Fruit fly (Drosophila melanogaster): ENCODE measurements around the gene CG6154.

CG6154 gene

dm6 chr3R:26230016-26230415 is 32.4 kb upstream of the CG6154 start, which contains the start of gene CG12290 (continued):
- TF ChIP-seq hth (optimal IDR thresholded peaks at IDR 0.05) (no peak), NK7.1 (GFP tag; optimal IDR thresholded peaks at IDR 0.05) (no peak), CG11696 (GFP tag; IDR thresholded peaks at IDR 0.05) (peak; percentile 36; the same call in 1 of the 2 replicates), CG2678 (tag; optimal IDR thresholded peaks at IDR 0.05) (peak; percentile 26), H2.0 (GFP tag; IDR thresholded peaks at IDR 0.05) (no peak), CG17186 (GFP tag; optimal IDR thresholded peaks at IDR 0.05) (no peak), Kr (GFP tag; optimal IDR thresholded peaks at IDR 0.05) (no peak), CG10979 (tag; optimal IDR thresholded peaks at IDR 0.05) (no peak), Hand (GFP tag; optimal IDR thresholded peaks at IDR 0.05) (no peak), pzg (GFP tag; optimal IDR thresholded peaks at IDR 0.05) (no peak), CG31388 (GFP tag; optimal IDR thresholded peaks at IDR 0.05) (no peak), CG18011 (GFP tag; optimal IDR thresholded peaks at IDR 0.05) (no peak), Aef1 (GFP tag; IDR thresholded peaks at IDR 0.05) (no peak), bab2 (GFP tag; optimal IDR thresholded peaks at IDR 0.05) (no peak), CG13894 (tag; optimal IDR thresholded peaks at IDR 0.05) (no peak), MBD-R2 (GFP tag; IDR thresholded peaks at IDR 0.05) (no peak; the same call in 1 of the 2 replicates), CG34376 (GFP tag; optimal IDR thresholded peaks at IDR 0.05) (peak; percentile 6), ATbp (GFP tag; optimal IDR thresholded peaks at IDR 0.05) (peak; percentile 12), CG7786 (GFP tag; optimal IDR thresholded peaks at IDR 0.05) (peak; percentile 3), ranshi (GFP tag; IDR thresholded peaks at IDR 0.05) (peak; percentile 16; the same call in 1 of the 2 replicates), fu2 (GFP tag; optimal IDR thresholded peaks at IDR 0.05) (no peak), odd (GFP tag; optimal IDR thresholded peaks at IDR 0.05) (peak; percentile 13), CG9215 (GFP tag; IDR thresholded peaks at IDR 0.05) (no peak), Myb (GFP tag; optimal IDR thresholded peaks at IDR 0.05) (no peak), CG17829 (tag; optimal IDR thresholded peaks at IDR 0.05) (peak; percentile 10), CG17612 (GFP tag; IDR thresholded peaks at IDR 0.05) (no peak), CG4617 (GFP tag; optimal IDR thresholded peaks at IDR 0.05; ENCODE audit: borderline replicate concordance) (no peak), mld (GFP tag; IDR thresholded peaks at IDR 0.05; ENCODE audit: partially characterized antibody) (0 out of 3 replicates have a peak, but pooled peaks have one; percentile 55), CG16813 (GFP tag; IDR thresholded peaks at IDR 0.05; ENCODE audit: partially characterized antibody) (no peak), CG17328 (GFP tag; IDR thresholded peaks at IDR 0.05) (peak; percentile 17; the same call in 1 of the 2 replicates), CG9437 (GFP tag; optimal IDR thresholded peaks at IDR 0.05) (no peak), CG6254 (GFP tag; optimal IDR thresholded peaks at IDR 0.05) (no peak), Hmx (GFP tag; optimal IDR thresholded peaks at IDR 0.05) (no peak), Ada2b (GFP tag; IDR thresholded peaks at IDR 0.05) (no peak), wor (GFP tag; IDR thresholded peaks at IDR 0.05) (no peak), CG13287 (GFP tag; IDR thresholded peaks at IDR 0.05; ENCODE audit: partially characterized antibody) (peak; percentile 71), row (GFP tag; IDR thresholded peaks at IDR 0.05) (peak; percentile 32; the same call in 1 of the 3 replicates), seq (GFP tag; IDR thresholded peaks at IDR 0.05) (peak; percentile 59; the same call in 1 of the 2 replicates), CG14965 (GFP tag; optimal IDR thresholded peaks at IDR 0.05; ENCODE audit: borderline replicate concordance) (no peak), phol (tag; optimal IDR thresholded peaks at IDR 0.05) (no peak), CG12219 (GFP tag; optimal IDR thresholded peaks at IDR 0.05) (no peak), grau (tag; optimal IDR thresholded peaks at IDR 0.05) (peak; percentile 28), exex (tag; optimal IDR thresholded peaks at IDR 0.05) (no peak), CG10147 (GFP tag; optimal IDR thresholded peaks at IDR 0.05) (no peak), CG18619 (GFP tag; optimal IDR thresholded peaks at IDR 0.05) (no peak), oc (tag; optimal IDR thresholded peaks at IDR 0.05) (peak; percentile 2), CG6854 (GFP tag; optimal IDR thresholded peaks at IDR 0.05) (no peak), CG13296 (GFP tag; optimal IDR thresholded peaks at IDR 0.05) (peak; percentile 44), ftz-f1 (GFP tag; optimal IDR thresholded peaks at IDR 0.05) (peak; percentile 50), Dp (GFP tag; optimal IDR thresholded peaks at IDR 0.05) (no peak), az2 (GFP tag; optimal IDR thresholded peaks at IDR 0.05) (no peak)

All from whole organism, embryonic.